Fruit fly (Drosophila melanogaster) whole organism, wandering third instar larva: ENCODE measurements around the gene CG34347.

Experiments used
- CG32264 ChIP-seq: fragments of 200-800 bp; sonication (Bioruptor generic); optimal IDR thresholded peaks from 2 replicates; lab custom pipeline; 2016; ENCODE audit warnings: missing biosample characterization, missing genetic modification characterization
- CG9705 ChIP-seq: fragments of 200-800 bp; sonication (Bioruptor generic); optimal IDR thresholded peaks from 2 replicates; lab custom pipeline; 2018; ENCODE audit warnings: missing biosample characterization, mild to moderate bottlenecking, missing genetic modification characterization
- CrebA ChIP-seq: fragments of 200-800 bp; sonication (Bioruptor generic); optimal IDR thresholded peaks from 2 replicates; lab custom pipeline; 2016; ENCODE audit warnings: missing biosample characterization, mild to moderate bottlenecking, missing genetic modification characterization, borderline replicate concordance
- Hnf4 ChIP-seq: fragments of 200-800 bp; sonication (Bioruptor generic); optimal IDR thresholded peaks from 2 replicates; lab custom pipeline; 2016; ENCODE audit warnings: missing biosample characterization, mild to moderate bottlenecking, missing genetic modification characterization
- Hr78 ChIP-seq: fragments of >200 bp; optimal IDR thresholded peaks from 2 replicates; lab custom pipeline; 2017; ENCODE audit warnings: missing biosample characterization, missing genetic modification characterization
- Hr83 ChIP-seq: fragments of 200-300 bp; sonication (Bioruptor generic); optimal IDR thresholded peaks from 2 replicates; lab custom pipeline; 2016; ENCODE audit warnings: missing biosample characterization, mild to moderate bottlenecking, missing genetic modification characterization, moderate library complexity; ENCODE audit not compliant: poor library complexity, severe bottlenecking
- Jra ChIP-seq: sonication (Bioruptor generic); optimal IDR thresholded peaks from 2 replicates; lab custom pipeline; 2016; ENCODE audit warnings: missing biosample characterization, missing genetic modification characterization
- Myc ChIP-seq: fragments of >200 bp; optimal IDR thresholded peaks from 2 replicates; lab custom pipeline; 2017
- N ChIP-seq: fragments of >200 bp; optimal IDR thresholded peaks from 2 replicates; lab custom pipeline; 2018; ENCODE audit warnings: missing biosample characterization, missing external identifiers, missing genetic modification characterization
- OdsH ChIP-seq: fragments of 200-800 bp; sonication (Bioruptor generic); optimal IDR thresholded peaks from 2 replicates; lab custom pipeline; 2016; ENCODE audit warnings: missing biosample characterization, mild to moderate bottlenecking, missing genetic modification characterization
- Rel ChIP-seq, 2 experiments: fragments of 200-800 bp; sonication (Bioruptor generic) in 1 of 2; optimal IDR thresholded peaks; 2 replicates in 1 of 2; 3 replicates in 1 of 2; lab custom pipeline; 2016 to 2019; ENCODE audit warnings: mild to moderate bottlenecking in 2 of 2, missing biosample characterization in 2 of 2, missing genetic modification characterization in 2 of 2, moderate library complexity in 1 of 2
- Sp1 ChIP-seq: fragments of 200-800 bp; sonication (Bioruptor generic); optimal IDR thresholded peaks from 3 replicates; lab custom pipeline; 2019; ENCODE audit warnings: missing biosample characterization, mild to moderate bottlenecking, missing genetic modification characterization, moderate library complexity
- Vsx2 ChIP-seq: fragments of 200-300, 225-300 bp; sonication (Bioruptor generic); optimal IDR thresholded peaks from 2 replicates; lab custom pipeline; 2018; ENCODE audit warnings: missing biosample characterization, missing genetic modification characterization; ENCODE audit not compliant: partially characterized antibody
- br ChIP-seq: fragments of 200-800 bp; sonication (Bioruptor generic); optimal IDR thresholded peaks from 2 replicates; lab custom pipeline; 2016; ENCODE audit warnings: missing biosample characterization, missing genetic modification characterization
- dsf ChIP-seq: sonication (Bioruptor generic); optimal IDR thresholded peaks from 2 replicates; lab custom pipeline; 2016; ENCODE audit warnings: missing biosample characterization, missing genetic modification characterization, borderline replicate concordance
- ey ChIP-seq: fragments of 200-800 bp; sonication (Bioruptor generic); optimal IDR thresholded peaks from 2 replicates; lab custom pipeline; 2016; ENCODE audit warnings: missing biosample characterization, missing genetic modification characterization
- foxo ChIP-seq, 2 experiments: fragments of 200-800 bp; sonication (Bioruptor generic); optimal IDR thresholded peaks; 2 replicates in 1 of 2; 3 replicates in 1 of 2; lab custom pipeline; 2016 to 2017; ENCODE audit warnings: missing biosample characterization in 2 of 2, missing genetic modification characterization in 2 of 2
- fru ChIP-seq: fragments of 200-800 bp; sonication (Bioruptor generic); optimal IDR thresholded peaks from 3 replicates; lab custom pipeline; 2016; ENCODE audit warnings: missing biosample characterization, mild to moderate bottlenecking, missing genetic modification characterization
- jim ChIP-seq: fragments of 175-275, 200-325 bp; sonication (Bioruptor generic); optimal IDR thresholded peaks from 2 replicates; lab custom pipeline; 2016; ENCODE audit warnings: missing biosample characterization, mild to moderate bottlenecking, missing genetic modification characterization
- lola ChIP-seq: fragments of >200 bp; optimal IDR thresholded peaks from 2 replicates; lab custom pipeline; 2017; ENCODE audit warnings: missing biosample characterization, missing genetic modification characterization
- psq ChIP-seq: fragments of 200-800 bp; sonication (Bioruptor generic); optimal IDR thresholded peaks from 3 replicates; lab custom pipeline; 2017; ENCODE audit warnings: missing biosample characterization, mild to moderate bottlenecking, missing genetic modification characterization, moderate library complexity
- rgr ChIP-seq: fragments of 200-800 bp; sonication (Bioruptor generic); optimal IDR thresholded peaks from 3 replicates; lab custom pipeline; 2016; ENCODE audit warnings: missing biosample characterization, mild to moderate bottlenecking, missing genetic modification characterization
- sage ChIP-seq: fragments of 200-800 bp; sonication (Bioruptor generic); optimal IDR thresholded peaks from 2 replicates; lab custom pipeline; 2016; ENCODE audit warnings: missing biosample characterization, mild to moderate bottlenecking, missing genetic modification characterization
- sv ChIP-seq: fragments of 200-800 bp; sonication (Bioruptor generic); optimal IDR thresholded peaks from 3 replicates; lab custom pipeline; 2016; ENCODE audit warnings: missing biosample characterization, missing genetic modification characterization
- usp ChIP-seq: fragments of >200 bp; optimal IDR thresholded peaks from 2 replicates; lab custom pipeline; 2017; ENCODE audit warnings: missing biosample characterization, missing genetic modification characterization
- woc ChIP-seq: sonication (Bioruptor generic); optimal IDR thresholded peaks from 2 replicates; lab custom pipeline; 2016; ENCODE audit warnings: missing biosample characterization, mild to moderate bottlenecking, missing genetic modification characterization

Gene CG34347

dm6 chr3R:31404499-31405276 lies 93.7 kb downstream of the CG34347 start, which contains the start of gene Gprk2 (continued):
- TF ChIP-seq br (GFP tag; lab: Kevin White, UChicago) (peak; percentile 100), woc (GFP tag; lab: Kevin White, UChicago) (peak; percentile 99), usp (GFP tag; lab: Kevin White, UChicago) (no peak), Vsx2 (GFP tag; lab: Kevin White, UChicago) (no peak)
- TF ChIP-seq, all 38 proteins: peak for 25

- TF ChIP-seq Myc (lab: Kevin White, UChicago) (no peak), Sp1 (GFP tag; lab: Kevin White, UChicago) (peak; percentile 3), Rel (GFP tag; optimal IDR thresholded peaks at IDR 0.05; lab: Kevin White, UChicago) (no peak), Rel (tag; optimal IDR thresholded peaks at IDR 0.05; lab: Kevin White, UChicago) (peak; percentile 26)
Measured at dm6 chr3R:31405277-31406207, 94.6 kb downstream of the CG34347 start, which contains the start of gene PNPase. PNPase (minus strand) TSS chr3R:31405452.

DNA sequence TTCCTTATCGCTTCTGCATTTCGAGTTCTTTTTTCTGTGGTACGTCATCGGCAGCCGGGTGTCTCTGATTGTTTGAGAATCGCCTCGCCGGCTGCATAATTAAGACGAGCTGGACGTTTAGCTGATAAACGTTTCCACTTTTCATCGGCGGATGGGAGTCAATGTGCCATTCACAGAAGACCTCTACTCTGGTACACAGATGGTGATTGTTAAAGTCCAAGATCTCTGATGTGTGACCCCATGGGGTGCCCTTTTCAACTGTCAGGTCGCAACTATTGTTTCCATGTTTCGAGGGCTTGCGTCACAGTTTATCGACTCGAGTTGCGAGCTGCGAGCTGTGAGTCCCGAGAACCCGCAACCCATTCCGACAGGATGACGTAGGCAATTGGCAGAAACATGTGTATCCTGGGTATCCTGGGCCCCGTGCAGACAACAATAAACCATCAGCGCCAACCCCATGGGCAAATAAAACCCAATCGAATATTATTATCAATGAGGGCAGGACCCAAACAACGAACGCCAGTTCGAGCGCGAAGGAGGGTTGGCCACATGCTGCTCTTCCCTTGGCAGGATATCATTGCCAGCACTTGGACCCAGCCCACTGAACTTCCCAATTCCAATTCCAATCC lies 96.2 kb downstream of the CG34347 start:
- no peak for TF ChIP-seq Myc (lab: Kevin White, UChicago)
- TF ChIP-seq jim (GFP tag; lab: Kevin White, UChicago) = no peak
- TF ChIP-seq Jra = no peak
- no peak for TF ChIP-seq Rel (GFP tag; optimal IDR thresholded peaks at IDR 0.05; lab: Kevin White, UChicago)
- peak; percentile 45 for TF ChIP-seq Rel (tag; optimal IDR thresholded peaks at IDR 0.05; lab: Kevin White, UChicago)

DNA sequence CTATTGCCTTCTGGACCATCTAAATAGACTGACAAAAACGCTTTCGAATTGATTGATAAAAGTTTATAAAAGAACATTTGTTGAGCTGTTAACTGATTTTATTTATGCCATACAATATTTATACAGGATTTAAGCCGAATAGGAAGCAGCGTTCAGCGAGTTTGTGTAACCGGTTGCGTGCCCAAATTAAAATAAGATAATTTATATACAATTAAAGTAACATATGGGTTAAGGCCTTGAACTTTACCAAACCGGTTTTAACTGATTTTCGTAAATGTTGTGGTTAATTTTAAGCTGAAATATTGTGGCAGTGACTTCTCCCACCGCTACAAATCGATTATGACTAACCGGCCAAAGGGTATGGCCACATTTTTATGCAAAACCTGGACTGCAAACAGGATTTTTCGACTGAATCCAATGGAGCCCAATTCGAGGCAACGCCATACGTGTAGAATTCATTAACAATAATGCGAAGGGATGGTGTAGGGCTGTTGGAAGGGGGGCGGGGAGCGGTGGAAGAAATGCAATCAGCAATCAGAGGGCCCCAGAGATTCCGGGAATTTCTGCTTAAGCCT lies 98.8 kb downstream of the CG34347 start:
- peak in 1 of 2 experiments; percentile 29 for TF ChIP-seq foxo (GFP tag; optimal IDR thresholded peaks at IDR 0.05; lab: Kevin White, UChicago)
- no peak for TF ChIP-seq Hr83 (GFP tag; lab: Kevin White, UChicago)
- peak; percentile 7 for TF ChIP-seq psq (GFP tag; lab: Kevin White, UChicago)
- peak; percentile 2 for TF ChIP-seq ey (GFP tag; lab: Kevin White, UChicago)
- TF ChIP-seq lola (GFP tag; lab: Kevin White, UChicago) = no peak
- TF ChIP-seq rgr (GFP tag; lab: Kevin White, UChicago) = no peak
- peak; percentile 31 for TF ChIP-seq OdsH (GFP tag; lab: Kevin White, UChicago)
- TF ChIP-seq sv (GFP tag; lab: Kevin White, UChicago) = no peak
- no peak for TF ChIP-seq CG9705 (GFP tag; lab: Kevin White, UChicago)
- TF ChIP-seq dsf (GFP tag; lab: Kevin White, UChicago) = no peak
- no peak for TF ChIP-seq Sp1 (GFP tag; lab: Kevin White, UChicago)
- no peak for TF ChIP-seq sage (GFP tag; lab: Kevin White, UChicago)
- TF ChIP-seq woc (GFP tag; lab: Kevin White, UChicago) = peak; percentile 47
- TF ChIP-seq Hnf4 (GFP tag; lab: Kevin White, UChicago) = no peak
- TF ChIP-seq N = no peak
- peak; percentile 36 for TF ChIP-seq fru

dm6 chr3R:31419531-31419930 lies 108.6 kb downstream of the CG34347 start:
- no peak for TF ChIP-seq lola (GFP tag; lab: Kevin White, UChicago)
- TF ChIP-seq jim (GFP tag; lab: Kevin White, UChicago) = no peak
- no peak for TF ChIP-seq Hr83 (GFP tag; lab: Kevin White, UChicago)
- TF ChIP-seq CG32264 (GFP tag; lab: Kevin White, UChicago) = no peak
- TF ChIP-seq CrebA (GFP tag; lab: Kevin White, UChicago) = no peak
- no peak for TF ChIP-seq CG9705 (GFP tag; lab: Kevin White, UChicago)
- TF ChIP-seq foxo (GFP tag; optimal IDR thresholded peaks at IDR 0.05; lab: Kevin White, UChicago) = no peak
- TF ChIP-seq rgr (GFP tag; lab: Kevin White, UChicago) = no peak
- TF ChIP-seq ey (GFP tag; lab: Kevin White, UChicago) = no peak
- TF ChIP-seq psq (GFP tag; lab: Kevin White, UChicago) = no peak
- TF ChIP-seq fru = no peak
- TF ChIP-seq Sp1 (GFP tag; lab: Kevin White, UChicago) = no peak
- no peak for TF ChIP-seq sv (GFP tag; lab: Kevin White, UChicago)
- no peak for TF ChIP-seq Hr78
